Worm (Caenorhabditis elegans) whole organism, L2 larva: ENCODE data around the gene F53B7.7.

Experiments
- C34F6.9 ChIP-seq: fragments of 150-350 bp; optimal IDR thresholded peaks from 2 replicates; lab custom pipeline; 2014; ENCODE audit warnings: missing biosample characterization, missing genetic modification characterization
- F13H6.1 ChIP-seq: sonication (generic microtip); optimal IDR thresholded peaks from 2 replicates; lab custom pipeline; 2016; ENCODE audit warnings: missing genetic modification characterization, missing compliant biosample characterization
- R02D3.7 ChIP-seq: fragments of 150-350 bp; optimal IDR thresholded peaks from 2 replicates; lab custom pipeline; 2014; ENCODE audit warnings: missing biosample characterization, missing genetic modification characterization
- Y55F3AM.14 ChIP-seq: fragments of 200-800 bp; sonication (Bioruptor generic); optimal IDR thresholded peaks from 2 replicates; lab custom pipeline; 2018; ENCODE audit warnings: mild to moderate bottlenecking, missing genetic modification characterization, missing compliant biosample characterization
- aly-2 ChIP-seq: fragments of 150-350 bp; optimal IDR thresholded peaks from 2 replicates; lab custom pipeline; 2014; ENCODE audit warnings: missing biosample characterization, missing genetic modification characterization
- ceh-16 ChIP-seq: fragments of 150-350 bp; optimal IDR thresholded peaks from 2 replicates; lab custom pipeline; 2014; ENCODE audit warnings: missing biosample characterization, missing genetic modification characterization
- ceh-82 ChIP-seq: fragments of 150-350 bp; optimal IDR thresholded peaks from 2 replicates; lab custom pipeline; 2014; ENCODE audit warnings: missing biosample characterization, missing genetic modification characterization
- crh-2 ChIP-seq: sonication (generic microtip); optimal IDR thresholded peaks from 2 replicates; lab custom pipeline; 2017; ENCODE audit warnings: missing biosample characterization, missing genetic modification characterization
- elt-1 ChIP-seq: fragments of 150-350 bp; optimal IDR thresholded peaks from 2 replicates; lab custom pipeline; 2014; ENCODE audit warnings: missing biosample characterization, missing genetic modification characterization
- elt-3 ChIP-seq: sonication (generic microtip); optimal IDR thresholded peaks from 2 replicates; lab custom pipeline; 2017; ENCODE audit warnings: missing biosample characterization, missing genetic modification characterization
- gmeb-1 ChIP-seq: fragments of 150-350 bp; optimal IDR thresholded peaks from 2 replicates; lab custom pipeline; 2014; ENCODE audit warnings: missing biosample characterization, missing genetic modification characterization
- lin-11 ChIP-seq: fragments of 150-350 bp; sonication (generic microtip); optimal IDR thresholded peaks from 2 replicates; lab custom pipeline; 2014; ENCODE audit warnings: missing biosample characterization, missing genetic modification characterization, inconsistent platforms, mixed read lengths
- lin-13 ChIP-seq: fragments of 150-350 bp; optimal IDR thresholded peaks from 2 replicates; lab custom pipeline; 2014; ENCODE audit warnings: missing biosample characterization, missing genetic modification reagents, missing genetic modification characterization
- mab-5 ChIP-seq: fragments of 150-350 bp; optimal IDR thresholded peaks from 2 replicates; lab custom pipeline; 2014; ENCODE audit warnings: missing biosample characterization, missing genetic modification characterization
- mbf-1 ChIP-seq: sonication (generic microtip); optimal IDR thresholded peaks from 2 replicates; lab custom pipeline; 2017; ENCODE audit warnings: missing biosample characterization, missing genetic modification characterization
- mdl-1 ChIP-seq, 2 experiments: fragments of 150-350 bp in 1 of 2; sonication (generic microtip) in 1 of 2; optimal IDR thresholded peaks; 2 replicates each; lab custom pipeline; 2017; ENCODE audit warnings: missing biosample characterization in 2 of 2, missing genetic modification characterization in 2 of 2
- nhr-10 ChIP-seq: sonication (generic microtip); optimal IDR thresholded peaks from 2 replicates; lab custom pipeline; 2017; ENCODE audit warnings: missing biosample characterization, missing genetic modification characterization
- nhr-11 ChIP-seq: fragments of 150-350 bp; optimal IDR thresholded peaks from 2 replicates; lab custom pipeline; 2014; ENCODE audit warnings: missing biosample characterization, missing genetic modification characterization
- nhr-12 ChIP-seq: fragments of 150-350 bp; optimal IDR thresholded peaks from 2 replicates; lab custom pipeline; 2014; ENCODE audit warnings: missing biosample characterization, missing genetic modification characterization
- nhr-129 ChIP-seq: fragments of 150-350 bp; optimal IDR thresholded peaks from 2 replicates; lab custom pipeline; 2014; ENCODE audit warnings: missing biosample characterization, missing genetic modification characterization
- nhr-21 ChIP-seq: fragments of 150-350 bp; optimal IDR thresholded peaks from 2 replicates; lab custom pipeline; 2014; ENCODE audit warnings: missing biosample characterization, missing genetic modification characterization
- nhr-23 ChIP-seq: fragments of 150-350 bp; optimal IDR thresholded peaks from 2 replicates; lab custom pipeline; 2014; ENCODE audit warnings: missing biosample characterization, missing genetic modification reagents, missing genetic modification characterization
- nhr-237 ChIP-seq: fragments of 150-350 bp; optimal IDR thresholded peaks from 2 replicates; lab custom pipeline; 2014; ENCODE audit warnings: missing biosample characterization, missing genetic modification characterization
- nhr-25 ChIP-seq: fragments of 150-350 bp; sonication (generic microtip); optimal IDR thresholded peaks from 3 replicates; lab custom pipeline; 2014; ENCODE audit warnings: missing biosample characterization, missing genetic modification characterization
- nhr-6 ChIP-seq: fragments of 150-350 bp; optimal IDR thresholded peaks from 2 replicates; lab custom pipeline; 2014; ENCODE audit warnings: missing biosample characterization, missing genetic modification characterization
- nhr-77 ChIP-seq: fragments of 150-350 bp; optimal IDR thresholded peaks from 2 replicates; lab custom pipeline; 2014; ENCODE audit warnings: missing biosample characterization, missing genetic modification characterization
- peb-1 ChIP-seq: fragments of 150-350 bp; optimal IDR thresholded peaks from 2 replicates; lab custom pipeline; 2014; ENCODE audit warnings: missing biosample characterization, missing genetic modification characterization
- sem-4 ChIP-seq: fragments of 150-350 bp; optimal IDR thresholded peaks from 2 replicates; lab custom pipeline; 2014; ENCODE audit warnings: missing biosample characterization, missing genetic modification reagents, missing genetic modification characterization
- skn-1 ChIP-seq: sonication (generic microtip); optimal IDR thresholded peaks from 2 replicates; lab custom pipeline; 2017; ENCODE audit warnings: missing biosample characterization, missing genetic modification characterization
- sma-9 ChIP-seq, 2 experiments: fragments of 150-350 bp in 1 of 2; sonication (generic microtip) in 1 of 2; optimal IDR thresholded peaks; 2 replicates each; lab custom pipeline; 2014 to 2016; ENCODE audit warnings: missing genetic modification characterization in 2 of 2, mild to moderate bottlenecking in 1 of 2, missing biosample characterization in 1 of 2, missing compliant biosample characterization in 1 of 2, missing genetic modification reagents in 1 of 2, moderate library complexity in 1 of 2
- snpc-4 ChIP-seq: fragments of 150-350 bp; optimal IDR thresholded peaks from 2 replicates; lab custom pipeline; 2014; ENCODE audit warnings: missing biosample characterization, missing genetic modification characterization
- unc-39 ChIP-seq: fragments of 150-350 bp; optimal IDR thresholded peaks from 2 replicates; lab custom pipeline; 2014; ENCODE audit warnings: missing biosample characterization, missing genetic modification characterization
- unc-55 ChIP-seq: fragments of 150-350 bp; sonication (generic microtip); optimal IDR thresholded peaks from 3 replicates; lab custom pipeline; 2014; ENCODE audit warnings: missing biosample characterization, missing genetic modification reagents, missing genetic modification characterization
- zag-1 ChIP-seq: fragments of 150-350 bp; optimal IDR thresholded peaks from 2 replicates; lab custom pipeline; 2014; ENCODE audit warnings: missing biosample characterization, missing genetic modification characterization
- ztf-11 ChIP-seq: sonication (generic microtip); optimal IDR thresholded peaks from 2 replicates; lab custom pipeline; 2017; ENCODE audit warnings: missing biosample characterization, missing genetic modification characterization

Gene F53B7.7

DNA sequence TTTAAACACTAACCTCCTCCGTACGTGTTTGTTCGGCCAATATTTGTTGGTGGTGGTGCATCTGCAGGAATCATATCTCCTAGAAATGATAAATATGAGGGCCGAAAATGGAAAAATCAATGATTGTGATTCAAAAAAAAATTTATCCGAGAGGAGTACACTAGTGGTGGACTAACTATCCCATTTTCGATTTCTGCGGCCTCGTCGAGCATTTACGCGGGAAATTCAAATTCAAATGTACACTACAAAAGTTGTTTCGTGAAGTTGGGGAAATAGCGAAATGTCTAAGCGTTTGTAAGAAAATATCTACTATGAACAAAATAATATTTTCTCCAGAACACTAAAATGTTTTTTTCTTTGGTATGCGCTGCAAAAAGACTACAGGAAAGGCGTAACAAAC, 30.4 kb downstream of the F53B7.7 start (continued):
- TF ChIP-seq ztf-11 (no peak), nhr-10 (tag; lab: Kevin White, UChicago) (peak; percentile 16), aly-2 (no peak), ceh-82 (tag; lab: Kevin White, UChicago) (no peak), ceh-16 (no peak), zag-1 (tag; lab: Kevin White, UChicago) (no peak), crh-2 (tag; lab: Kevin White, UChicago) (peak; percentile 70)

DNA sequence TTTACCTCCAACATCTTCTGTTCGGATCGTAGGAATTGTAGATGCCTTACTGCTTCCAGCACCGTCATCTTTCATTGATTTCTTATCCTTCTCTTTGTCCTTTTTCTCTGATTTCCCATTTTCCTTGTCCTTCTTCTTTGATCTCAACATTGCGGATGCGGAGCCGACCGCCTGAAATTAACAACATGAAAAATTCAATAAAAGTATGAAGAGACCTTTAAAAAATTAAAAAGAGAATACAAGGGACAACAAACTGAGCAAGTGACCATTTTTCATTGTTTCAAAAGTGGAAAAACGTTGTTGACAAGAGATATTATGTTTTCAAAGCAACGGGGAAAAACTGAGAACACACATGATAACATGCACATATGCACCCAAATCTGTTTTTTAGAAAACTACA, 31.8 kb downstream of the F53B7.7 start:
- TF ChIP-seq nhr-10 (tag; lab: Kevin White, UChicago) (no peak), nhr-23 (no peak), mbf-1 (tag; lab: Kevin White, UChicago) (no peak), lin-11 (tag; lab: Kevin White, UChicago) (no peak), nhr-77 (no peak), nhr-6 (tag; lab: Kevin White, UChicago) (no peak), Y55F3AM.14 (GFP tag; lab: Kevin White, UChicago) (no peak), nhr-12 (tag; lab: Kevin White, UChicago) (no peak), peb-1 (tag; lab: Kevin White, UChicago) (no peak), nhr-11 (tag; lab: Kevin White, UChicago) (no peak), nhr-25 (tag; lab: Kevin White, UChicago) (no peak), mdl-1 (tag; optimal IDR thresholded peaks at IDR 0.05; lab: Kevin White, UChicago) (no peak), unc-55 (GFP tag; lab: Kevin White, UChicago) (no peak), sem-4 (tag; lab: Kevin White, UChicago) (no peak), R02D3.7 (no peak), nhr-237 (tag; lab: Kevin White, UChicago) (no peak), lin-13 (no peak), nhr-21 (no peak), F13H6.1 (tag; lab: Kevin White, UChicago) (no peak), elt-1 (no peak)

DNA sequence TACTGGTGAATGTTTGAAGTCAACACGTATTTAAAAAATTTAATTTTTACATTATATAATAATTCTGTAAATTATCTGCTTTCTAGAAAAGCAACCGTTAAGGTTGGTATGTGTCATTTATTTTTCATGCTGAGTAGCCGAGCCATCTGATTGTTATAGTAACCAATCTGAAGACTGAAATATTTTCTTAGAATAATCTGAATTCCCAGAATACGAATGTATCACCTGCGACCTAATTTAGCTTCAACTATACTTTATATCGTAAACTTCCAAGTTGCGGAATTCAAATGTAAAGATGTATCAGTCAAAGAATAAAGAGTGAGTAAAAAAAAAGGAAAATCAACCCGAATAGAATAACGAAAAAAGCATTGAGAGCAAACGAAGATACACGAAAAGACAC, 34.3 kb downstream of the F53B7.7 start:
- TF ChIP-seq nhr-77 (no peak), elt-1 (no peak), F13H6.1 (tag; lab: Kevin White, UChicago) (no peak), nhr-10 (tag; lab: Kevin White, UChicago) (no peak), mab-5 (tag; lab: Kevin White, UChicago) (no peak), elt-3 (tag; lab: Kevin White, UChicago) (no peak), ceh-82 (tag; lab: Kevin White, UChicago) (no peak), nhr-6 (tag; lab: Kevin White, UChicago) (no peak), gmeb-1 (tag; lab: Kevin White, UChicago) (no peak), nhr-21 (no peak), zag-1 (tag; lab: Kevin White, UChicago) (no peak)

DNA sequence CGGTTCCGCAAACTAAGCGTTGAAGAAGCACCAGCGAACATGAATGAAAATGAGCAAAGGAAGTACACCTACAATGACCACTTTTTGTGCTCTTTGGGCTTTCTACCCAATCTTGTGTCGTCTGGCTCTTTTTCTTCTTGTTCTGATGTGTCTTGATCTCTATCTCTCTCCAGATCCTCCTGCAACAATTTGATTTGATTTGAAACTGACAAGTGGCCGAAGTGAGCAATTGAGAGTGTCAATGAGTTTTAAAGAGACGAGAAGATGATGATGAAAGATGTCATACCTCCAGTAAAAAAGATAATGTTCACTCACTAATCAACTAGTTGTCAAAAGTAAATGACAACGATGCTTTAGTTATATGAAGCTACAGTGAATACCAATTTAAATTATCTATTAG, 35.9 kb downstream of the F53B7.7 start, which contains the start of gene pptr-2:
Gene pptr-2 (minus strand): TSS at position 184 of the 400 bp plus-strand sequence.
- TF ChIP-seq Y55F3AM.14 (GFP tag; lab: Kevin White, UChicago) = no peak
- no peak for TF ChIP-seq unc-39 (tag; lab: Kevin White, UChicago)
- TF ChIP-seq unc-55 (GFP tag; lab: Kevin White, UChicago) = no peak
- peak; percentile 22 for TF ChIP-seq sem-4 (tag; lab: Kevin White, UChicago)
- TF ChIP-seq C34F6.9 (tag; lab: Kevin White, UChicago) = peak; percentile 16
- TF ChIP-seq sma-9 (GFP tag; optimal IDR thresholded peaks at IDR 0.05; lab: Kevin White, UChicago) = peak; percentile 14
- no peak for TF ChIP-seq sma-9 (tag; optimal IDR thresholded peaks at IDR 0.05; lab: Kevin White, UChicago)
- TF ChIP-seq nhr-129 (tag; lab: Kevin White, UChicago) = peak; percentile 59
- TF ChIP-seq elt-1 = no peak
- no peak for TF ChIP-seq skn-1 (tag; lab: Kevin White, UChicago)
- no peak for TF ChIP-seq mbf-1 (tag; lab: Kevin White, UChicago)
- no peak for TF ChIP-seq snpc-4 (tag; lab: Kevin White, UChicago)
- peak; percentile 41 for TF ChIP-seq F13H6.1 (tag; lab: Kevin White, UChicago)
- no peak for TF ChIP-seq gmeb-1 (tag; lab: Kevin White, UChicago)
- no peak for TF ChIP-seq ceh-16
